Worm (Caenorhabditis elegans): ENCODE measurements around the gene Y53G8AM.6.

Y53G8AM.6 gene

DNA sequence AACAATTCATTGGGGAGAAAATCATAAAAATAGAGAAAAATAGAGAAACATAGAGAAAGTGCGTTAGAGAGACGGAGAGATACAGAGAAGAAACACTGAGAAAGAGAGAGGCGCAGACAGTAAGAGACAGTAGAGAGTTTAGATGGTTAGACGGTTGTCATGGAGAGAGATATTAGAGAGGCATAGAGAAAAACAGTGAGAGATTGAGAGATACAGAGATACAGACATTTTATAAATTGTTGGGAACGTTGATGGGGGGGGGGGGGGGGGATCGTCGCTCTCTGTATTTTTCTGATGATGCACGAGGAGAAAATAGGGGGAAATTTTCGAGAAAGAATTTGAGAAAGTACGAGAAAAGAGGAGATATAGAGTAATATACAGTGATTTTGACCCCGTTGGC is 19.7 kb upstream of the Y53G8AM.6 start (continued):
- TF ChIP-seq aha-1 (tag; optimal IDR thresholded peaks at IDR 0.05) (peak; percentile 52), nhr-76 (tag; optimal IDR thresholded peaks at IDR 0.05) (no peak), hlh-4 (tag; optimal IDR thresholded peaks at IDR 0.05) (no peak), nhr-90 (tag; optimal IDR thresholded peaks at IDR 0.05; ENCODE audit: poor library complexity) (peak; percentile 94), C04F5.9 (tag; optimal IDR thresholded peaks at IDR 0.05) (peak; percentile 31), blmp-1 (tag; optimal IDR thresholded peaks at IDR 0.05) (peak; percentile 46), elt-2 (tag; optimal IDR thresholded peaks at IDR 0.05) (peak; percentile 52), mep-1 (tag; optimal IDR thresholded peaks at IDR 0.05) (peak; percentile 90), jun-1 (tag; optimal IDR thresholded peaks at IDR 0.05) (peak; percentile 86), lin-39 (tag; optimal IDR thresholded peaks at IDR 0.05) (peak; percentile 79), fos-1 (tag; optimal IDR thresholded peaks at IDR 0.05) (peak; percentile 66), nhr-28 (tag; optimal IDR thresholded peaks at IDR 0.05) (no peak), snu-23 (GFP tag; optimal IDR thresholded peaks at IDR 0.05) (peak; percentile 95), efl-1 (optimal IDR thresholded peaks at IDR 0.05) (peak; percentile 88 to 95), efl-1 (GFP tag; optimal IDR thresholded peaks at IDR 0.05 in 1 of 2) (peak; percentile 63 to 97), unc-98 (GFP tag; IDR thresholded peaks at IDR 0.05) (no peak; the same call in 1 of the 2 replicates), mab-9 (GFP tag; IDR thresholded peaks at IDR 0.05) (peak; percentile 66), sup-37 (GFP tag; optimal IDR thresholded peaks at IDR 0.05) (peak; percentile 64), egl-13 (tag; optimal IDR thresholded peaks at IDR 0.05) (peak; percentile 57), rnt-1 (tag; optimal IDR thresholded peaks at IDR 0.05) (peak; percentile 85), nhr-85 (tag) (peak; percentile 99), lir-3 (tag; optimal IDR thresholded peaks at IDR 0.05; ENCODE audit: poor library complexity) (no peak), fkh-4 (tag; optimal IDR thresholded peaks at IDR 0.05; ENCODE audit: borderline replicate concordance) (peak; percentile 22), lsy-2 (tag; optimal IDR thresholded peaks at IDR 0.05) (peak; percentile 84 to 90), nhr-47 (tag; optimal IDR thresholded peaks at IDR 0.05) (peak; percentile 92)

DNA sequence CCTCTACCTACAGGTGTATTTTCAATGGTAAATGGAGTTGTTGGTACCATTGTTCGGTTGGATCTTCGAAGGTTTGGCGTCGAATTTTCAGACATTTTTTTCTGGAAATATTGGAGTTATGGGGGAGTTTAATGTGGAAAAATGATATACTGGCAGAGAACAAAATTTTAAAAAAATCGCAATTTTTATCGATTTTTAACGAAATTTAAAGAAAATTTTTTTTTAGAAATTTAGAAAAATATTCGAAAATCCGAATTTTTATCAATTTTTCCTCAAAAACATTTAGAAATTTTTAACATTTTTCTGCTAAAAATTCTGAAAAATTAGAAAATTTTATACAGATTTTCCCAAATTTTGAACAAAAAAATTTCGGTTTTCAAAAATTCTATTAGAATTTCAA is 19.0 kb upstream of the Y53G8AM.6 start, which contains the start of gene Y53G8AM.8:
TSS of gene Y53G8AM.8 (minus strand) at position 101 of the 400 bp plus-strand sequence.
- no peak for TF ChIP-seq jun-1 (tag; optimal IDR thresholded peaks at IDR 0.05)
- no peak for TF ChIP-seq nhr-76 (tag; optimal IDR thresholded peaks at IDR 0.05)
- no peak for TF ChIP-seq pag-3 (tag; optimal IDR thresholded peaks at IDR 0.05; ENCODE audit: borderline replicate concordance, insufficient read depth)
- TF ChIP-seq ceh-8 (GFP tag; optimal IDR thresholded peaks at IDR 0.05) = no peak
- TF ChIP-seq ceh-63 (GFP tag; optimal IDR thresholded peaks at IDR 0.05) = no peak
- TF ChIP-seq lin-14 (GFP tag; optimal IDR thresholded peaks at IDR 0.05) = no peak
- no peak for TF ChIP-seq nhr-19 (GFP tag; conservative IDR thresholded peaks at IDR 0.05)
- TF ChIP-seq skn-1 (tag; optimal IDR thresholded peaks at IDR 0.05) = no peak
- no peak for TF ChIP-seq nhr-237 (tag; optimal IDR thresholded peaks at IDR 0.05)
- no peak for TF ChIP-seq nhr-85 (tag)
- TF ChIP-seq elt-3 (tag; optimal IDR thresholded peaks at IDR 0.05) = no peak

ce11 chrIII:3273141-3273540 is 13.6 kb upstream of the Y53G8AM.6 start:
- TF ChIP-seq xbp-1 (tag; optimal IDR thresholded peaks at IDR 0.05) (peak; percentile 12), tbx-2 (tag; optimal IDR thresholded peaks at IDR 0.05) (peak; percentile 40), lin-14 (GFP tag; optimal IDR thresholded peaks at IDR 0.05) (peak; percentile 79), lsy-2 (tag; optimal IDR thresholded peaks at IDR 0.05) (peak; percentile 45 to 69), nhr-71 (tag; optimal IDR thresholded peaks at IDR 0.05) (peak; percentile 69), ztf-11 (tag; optimal IDR thresholded peaks at IDR 0.05) (no peak), alr-1 (tag; optimal IDR thresholded peaks at IDR 0.05; ENCODE audit: borderline replicate concordance) (no peak), ceh-82 (tag; optimal IDR thresholded peaks at IDR 0.05) (peak in 1 of 3 experiments; percentile 29), elt-2 (tag; optimal IDR thresholded peaks at IDR 0.05) (no peak), swsn-7 (tag; optimal IDR thresholded peaks at IDR 0.05) (peak; percentile 27), nhr-11 (tag; optimal IDR thresholded peaks at IDR 0.05) (no peak), nhr-20 (tag; optimal IDR thresholded peaks at IDR 0.05) (peak; percentile 71), C16A3.4 (tag; optimal IDR thresholded peaks at IDR 0.05) (peak; percentile 32), blmp-1 (tag; optimal IDR thresholded peaks at IDR 0.05) (peak; percentile 74), nhr-19 (GFP tag; conservative IDR thresholded peaks at IDR 0.05) (peak; percentile 47), nhr-237 (tag; optimal IDR thresholded peaks at IDR 0.05) (no peak), lin-13 (GFP tag; optimal IDR thresholded peaks at IDR 0.05) (peak; percentile 54), snu-23 (GFP tag; optimal IDR thresholded peaks at IDR 0.05) (peak; percentile 71), ces-1 (GFP tag; optimal IDR thresholded peaks at IDR 0.05) (no peak), nhr-85 (tag) (peak; percentile 75), egl-13 (tag; optimal IDR thresholded peaks at IDR 0.05) (no peak), efl-1 (optimal IDR thresholded peaks at IDR 0.05) (peak; percentile 45 to 73), efl-1 (GFP tag; optimal IDR thresholded peaks at IDR 0.05 in 1 of 2) (peak in 1 of 2 experiments; percentile 2), dpl-1 (GFP tag; optimal IDR thresholded peaks at IDR 0.05) (peak in 2 of 3 experiments; percentile 11 to 27), zag-1 (tag; optimal IDR thresholded peaks at IDR 0.05) (no peak), lin-35 (GFP tag; optimal IDR thresholded peaks at IDR 0.05) (peak; percentile 54 to 61)
